Fruit fly (Drosophila melanogaster) whole organism, embryonic: ENCODE measurements around the gene PAN3.
A peak's percentile ranks its signal among the peaks of the same experiment; 100 is the strongest.

Experiments used
- ATbp ChIP-seq: fragments of 200-800 bp; sonication (Bioruptor generic); optimal IDR thresholded peaks from 2 replicates; lab custom pipeline; 2017; ENCODE audit warnings: missing biosample characterization, mild to moderate bottlenecking, missing genetic modification characterization, missing genetic modification reagents
- Asciz ChIP-seq: fragments of 200-800 bp; sonication (Bioruptor generic); optimal IDR thresholded peaks from 2 replicates; lab custom pipeline; 2017; ENCODE audit warnings: missing biosample characterization, mild to moderate bottlenecking, missing genetic modification characterization, missing genetic modification reagents
- Atf-2 ChIP-seq: fragments of 200-800 bp; sonication (Bioruptor generic); optimal IDR thresholded peaks from 2 replicates; lab custom pipeline; 2016; ENCODE audit warnings: missing biosample characterization, missing genetic modification characterization
- BtbVII ChIP-seq: fragments of 200-800 bp; sonication (Bioruptor generic); optimal IDR thresholded peaks from 3 replicates; lab custom pipeline; 2017; ENCODE audit warnings: missing biosample characterization, mild to moderate bottlenecking, missing genetic modification characterization
- CG10565 ChIP-seq: fragments of 200-800 bp; sonication (Bioruptor generic); optimal IDR thresholded peaks from 3 replicates; lab custom pipeline; 2016; ENCODE audit warnings: missing biosample characterization, mild to moderate bottlenecking, missing genetic modification characterization
- CG10654 ChIP-seq: fragments of 200-800 bp; sonication (Bioruptor generic); optimal IDR thresholded peaks from 2 replicates; lab custom pipeline; 2016; ENCODE audit warnings: missing biosample characterization, missing genetic modification characterization
- CG10959 ChIP-seq: fragments of 200-800 bp; sonication (Bioruptor generic); IDR thresholded peaks from 2 replicates; pipeline ENCODE4 v1.3.6; 2022; ENCODE audit warnings: missing biosample characterization, missing genetic modification characterization
- CG12236 ChIP-seq: fragments of 200-800 bp; sonication (Bioruptor generic); optimal IDR thresholded peaks from 2 replicates; lab custom pipeline; 2016; ENCODE audit warnings: missing biosample characterization, missing genetic modification characterization
- CG1233 ChIP-seq: fragments of 200-800 bp; sonication (Bioruptor generic); optimal IDR thresholded peaks from 4 replicates; lab custom pipeline; 2018; ENCODE audit warnings: missing biosample characterization, mild to moderate bottlenecking, missing genetic modification characterization
- CG12659 ChIP-seq: fragments of 200-800 bp; sonication (Bioruptor generic); optimal IDR thresholded peaks from 3 replicates; lab custom pipeline; 2017; ENCODE audit warnings: mild to moderate bottlenecking, missing biosample characterization, missing genetic modification reagents, missing genetic modification characterization
- CG12744 ChIP-seq: fragments of 200-800 bp; sonication (Bioruptor generic); optimal IDR thresholded peaks from 2 replicates; lab custom pipeline; 2016; ENCODE audit warnings: missing biosample characterization, missing genetic modification characterization
- CG16779 ChIP-seq: fragments of 200-800 bp; sonication (Bioruptor generic); IDR thresholded peaks from 2 replicates; pipeline ENCODE4 v1.3.6; 2022; ENCODE audit warnings: missing biosample characterization, missing genetic modification characterization
- CG17186 ChIP-seq: fragments of 200-800 bp; sonication (Bioruptor generic); optimal IDR thresholded peaks from 3 replicates; lab custom pipeline; 2017; ENCODE audit warnings: missing biosample characterization, missing genetic modification reagents, missing genetic modification characterization
- CG1832 ChIP-seq: fragments of 200-800 bp; sonication (Bioruptor generic); optimal IDR thresholded peaks from 2 replicates; lab custom pipeline; 2017; ENCODE audit warnings: missing biosample characterization, mild to moderate bottlenecking, missing genetic modification characterization, inconsistent platforms
- CG2889 ChIP-seq: fragments of 200-800 bp; sonication (Bioruptor generic); IDR thresholded peaks from 3 replicates; pipeline ENCODE4 v1.3.6; 2022; ENCODE audit warnings: missing biosample characterization, missing genetic modification characterization
- CG4404 ChIP-seq: fragments of 200-800 bp; sonication (Bioruptor generic); IDR thresholded peaks from 2 replicates; pipeline ENCODE4 v1.3.6; 2022; ENCODE audit warnings: missing biosample characterization, missing genetic modification characterization
- CG5245 ChIP-seq: fragments of 200-800 bp; sonication (Bioruptor generic); optimal IDR thresholded peaks from 3 replicates; lab custom pipeline; 2016; ENCODE audit warnings: missing biosample characterization, missing genetic modification characterization
- CG6175 ChIP-seq: fragments of 200-800 bp; sonication (Bioruptor generic); IDR thresholded peaks from 3 replicates; pipeline ENCODE4 v1.3.6; 2022; ENCODE audit warnings: missing biosample characterization, missing genetic modification characterization
- CG6654 ChIP-seq: fragments of 200-800 bp; sonication (Bioruptor generic); optimal IDR thresholded peaks from 2 replicates; lab custom pipeline; 2017; ENCODE audit warnings: missing biosample characterization, mild to moderate bottlenecking, missing genetic modification characterization
- CG9437 ChIP-seq: fragments of 200-800 bp; sonication (Bioruptor generic); optimal IDR thresholded peaks from 2 replicates; lab custom pipeline; 2018; ENCODE audit warnings: missing biosample characterization, mild to moderate bottlenecking, missing genetic modification characterization
- Ets65A ChIP-seq: fragments of 200-800 bp; sonication (Bioruptor generic); peaks from one replicate; lab custom pipeline; 2016; ENCODE audit warnings: missing biosample characterization, missing genetic modification characterization
- Fer3 ChIP-seq: fragments of 200-800 bp; sonication (Bioruptor generic); optimal IDR thresholded peaks from 2 replicates; lab custom pipeline; 2018; ENCODE audit warnings: missing biosample characterization, mild to moderate bottlenecking, missing genetic modification characterization, moderate library complexity
- HmgZ ChIP-seq: fragments of 200-800 bp; sonication (Bioruptor generic); optimal IDR thresholded peaks from 2 replicates; lab custom pipeline; 2018; ENCODE audit warnings: missing biosample characterization, mild to moderate bottlenecking, missing genetic modification characterization
- Hmx ChIP-seq: fragments of 200-800 bp; sonication (Bioruptor generic); optimal IDR thresholded peaks from 2 replicates; lab custom pipeline; 2016; ENCODE audit warnings: missing biosample characterization, missing genetic modification characterization
- Hsf ChIP-seq: fragments of 200-800 bp; sonication (Bioruptor generic); optimal IDR thresholded peaks from 3 replicates; lab custom pipeline; 2016; ENCODE audit warnings: missing biosample characterization, missing genetic modification characterization
- Med ChIP-seq: fragments of 200-800 bp; sonication (Bioruptor generic); peaks from one replicate; lab custom pipeline; 2016; ENCODE audit warnings: missing biosample characterization, missing genetic modification characterization, mild to moderate bottlenecking, inconsistent platforms, moderate library complexity
- Opbp ChIP-seq: fragments of 200-800 bp; sonication (Bioruptor generic); IDR thresholded peaks from 3 replicates; pipeline ENCODE4 v1.3.6; 2022; ENCODE audit warnings: missing biosample characterization, missing genetic modification characterization; ENCODE audit not compliant: partially characterized antibody
- PHDP ChIP-seq: fragments of 200-800 bp; sonication (Bioruptor generic); optimal IDR thresholded peaks from 3 replicates; lab custom pipeline; 2018; ENCODE audit warnings: missing biosample characterization, mild to moderate bottlenecking, missing genetic modification characterization, moderate library complexity
- Sin3A ChIP-seq: fragments of >200 bp; optimal IDR thresholded peaks from 2 replicates; lab custom pipeline; 2018
- Sox100B ChIP-seq: fragments of 200-800 bp; sonication (Bioruptor generic); optimal IDR thresholded peaks from 3 replicates; lab custom pipeline; 2018; ENCODE audit warnings: missing biosample characterization, mild to moderate bottlenecking, missing genetic modification characterization
- TFAM ChIP-seq: fragments of 200-800 bp; sonication (Bioruptor generic); optimal IDR thresholded peaks from 2 replicates; lab custom pipeline; 2017; ENCODE audit warnings: missing biosample characterization, missing genetic modification characterization, inconsistent platforms
- ac ChIP-seq: fragments of 200-800 bp; sonication (Bioruptor generic); optimal IDR thresholded peaks from 3 replicates; lab custom pipeline; 2017; ENCODE audit warnings: missing biosample characterization, mild to moderate bottlenecking, missing genetic modification characterization
- bigmax ChIP-seq: fragments of 200-800 bp; sonication (Bioruptor generic); optimal IDR thresholded peaks from 2 replicates; lab custom pipeline; 2018; ENCODE audit warnings: missing biosample characterization, mild to moderate bottlenecking, missing genetic modification characterization
- cg ChIP-seq: fragments of 200-800 bp; sonication (Bioruptor generic); optimal IDR thresholded peaks from 3 replicates; lab custom pipeline; 2019; ENCODE audit warnings: missing biosample characterization, mild to moderate bottlenecking, missing genetic modification characterization, moderate library complexity
- chinmo ChIP-seq: fragments of 200-800 bp; sonication (Bioruptor generic); IDR thresholded peaks from 4 replicates; pipeline ENCODE4 v1.3.6; 2022; ENCODE audit warnings: missing biosample characterization, missing genetic modification characterization; ENCODE audit not compliant: partially characterized antibody
- dmrt11E ChIP-seq: fragments of 200-800 bp; sonication (Bioruptor generic); optimal IDR thresholded peaks from 3 replicates; lab custom pipeline; 2018; ENCODE audit warnings: missing biosample characterization, mild to moderate bottlenecking, missing genetic modification characterization, moderate library complexity
- grn ChIP-seq: fragments of 200-800 bp; sonication (Bioruptor generic); optimal IDR thresholded peaks from 3 replicates; lab custom pipeline; 2017; ENCODE audit warnings: missing biosample characterization, missing genetic modification characterization
- h ChIP-seq: fragments of >200 bp; optimal IDR thresholded peaks from 2 replicates; lab custom pipeline; 2017
- inv ChIP-seq: fragments of 200-800 bp; sonication (Bioruptor generic); IDR thresholded peaks from 2 replicates; pipeline ENCODE4 v1.3.6; 2022; ENCODE audit warnings: missing biosample characterization, missing genetic modification characterization; ENCODE audit not compliant: partially characterized antibody
- klu ChIP-seq: fragments of 200-800 bp; sonication (Bioruptor generic); IDR thresholded peaks from 2 replicates; pipeline ENCODE4 v1.3.6; 2022; ENCODE audit warnings: missing biosample characterization, missing genetic modification characterization
- lilli ChIP-seq: fragments of 200-800 bp; sonication (Bioruptor generic); optimal IDR thresholded peaks from 3 replicates; lab custom pipeline; 2016; ENCODE audit warnings: missing biosample characterization, missing genetic modification characterization
- lov ChIP-seq, 2 experiments: fragments of 200-800 bp in 1 of 2; fragments of >200 bp in 1 of 2; sonication (Bioruptor generic) in 1 of 2; IDR thresholded peaks in 1 of 2; optimal IDR thresholded peaks in 1 of 2; 2 replicates in 1 of 2; 3 replicates in 1 of 2; pipeline versions ENCODE4 v1.3.6 to Lab custom; 2017 to 2022; ENCODE audit warnings: missing biosample characterization in 1 of 2, missing genetic modification characterization in 1 of 2
- pzg ChIP-seq: fragments of 200-800 bp; sonication (Bioruptor generic); optimal IDR thresholded peaks from 3 replicates; lab custom pipeline; 2018; ENCODE audit warnings: missing biosample characterization, mild to moderate bottlenecking, missing genetic modification characterization, moderate library complexity
- salm ChIP-seq: fragments of 200-800 bp; sonication (Bioruptor generic); optimal IDR thresholded peaks from 2 replicates; lab custom pipeline; 2018; ENCODE audit warnings: missing biosample characterization, mild to moderate bottlenecking, missing genetic modification characterization
- sqz ChIP-seq: fragments of 200-800 bp; sonication (Bioruptor generic); optimal IDR thresholded peaks from 3 replicates; lab custom pipeline; 2018; ENCODE audit warnings: missing biosample characterization, mild to moderate bottlenecking, missing genetic modification characterization
- usp ChIP-seq: fragments of >200 bp; optimal IDR thresholded peaks from 2 replicates; lab custom pipeline; 2017; ENCODE audit warnings: missing biosample characterization, missing genetic modification characterization
- wek ChIP-seq: fragments of 200-800 bp; sonication (Bioruptor generic); optimal IDR thresholded peaks from 3 replicates; lab custom pipeline; 2018; ENCODE audit warnings: missing biosample characterization, mild to moderate bottlenecking, missing genetic modification characterization, moderate library complexity
- zen2 ChIP-seq: fragments of 200-800 bp; sonication (Bioruptor generic); IDR thresholded peaks from 3 replicates; pipeline ENCODE4 v1.3.6; 2022; ENCODE audit warnings: missing biosample characterization, missing genetic modification characterization; ENCODE audit not compliant: partially characterized antibody
- zfh1 ChIP-seq: fragments of 200-800 bp; sonication (Bioruptor generic); IDR thresholded peaks from 3 replicates; pipeline ENCODE4 v1.3.6; 2022; ENCODE audit warnings: missing biosample characterization, missing genetic modification characterization

PAN3 gene

dm6 chr3L:3052110-3052871, 18.6 kb upstream of the PAN3 start, which contains the start of gene CG1271 (continued):
- TF ChIP-seq klu (GFP tag; lab: Robert Waterston, UW) = no peak
- peak; percentile 11 for TF ChIP-seq dmrt11E (tag; lab: Kevin White, UChicago)
- TF ChIP-seq Fer3 (tag; lab: Kevin White, UChicago) = peak; percentile 64
- TF ChIP-seq Atf-2 = peak; percentile 52
- TF ChIP-seq CG10565 (GFP tag; lab: Kevin White, UChicago) = no peak
- TF ChIP-seq CG5245 (GFP tag; lab: Kevin White, UChicago) = peak; percentile 51
- peak; percentile 86 for TF ChIP-seq CG17186
- no peak for TF ChIP-seq bigmax (GFP tag; lab: Kevin White, UChicago)
- no peak for TF ChIP-seq CG1832
- no peak for TF ChIP-seq usp
- peak; percentile 44 for TF ChIP-seq CG9437
- peak; percentile 68 for TF ChIP-seq CG10654 (GFP tag; lab: Kevin White, UChicago)
- no peak for TF ChIP-seq TFAM (GFP tag; lab: Kevin White, UChicago)
- TF ChIP-seq lov (optimal IDR thresholded peaks at IDR 0.05; lab: Kevin White, UChicago) = no peak
- no peak for TF ChIP-seq lov (GFP tag; IDR thresholded peaks at IDR 0.05; lab: Robert Waterston, UW)
- TF ChIP-seq PHDP (tag; lab: Kevin White, UChicago) = peak; percentile 42
- no peak for TF ChIP-seq Asciz (GFP tag; lab: Kevin White, UChicago)
- TF ChIP-seq Sox100B (GFP tag; lab: Kevin White, UChicago) = no peak
- TF ChIP-seq wek = no peak
- no peak for TF ChIP-seq salm (tag; lab: Kevin White, UChicago)
- TF ChIP-seq CG12744 = peak; percentile 24
- peak; percentile 46 for TF ChIP-seq CG12236 (GFP tag; lab: Kevin White, UChicago)
- TF ChIP-seq pzg (GFP tag; lab: Kevin White, UChicago) = peak; percentile 88
- TF ChIP-seq zen2 (GFP tag; lab: Robert Waterston, UW) = no peak
- TF ChIP-seq Opbp (GFP tag; lab: Robert Waterston, UW) = no peak; the same call in 2 of the 3 replicates
- TF ChIP-seq ATbp = no peak
- TF ChIP-seq zfh1 (GFP tag; lab: Robert Waterston, UW) = peak; percentile 70
- no peak for TF ChIP-seq CG10959
- TF ChIP-seq Sin3A = peak; percentile 82
- TF ChIP-seq CG2889 (GFP tag; lab: Robert Waterston, UW) = no peak
- TF ChIP-seq Med (GFP tag; lab: Kevin White, UChicago) = peak; percentile 92
- TF ChIP-seq CG4404 (GFP tag; lab: Robert Waterston, UW) = peak; percentile 29; the same call in 1 of the 2 replicates
- peak; percentile 21; the same call in 1 of the 2 replicates for TF ChIP-seq inv (GFP tag; lab: Robert Waterston, UW)
- TF ChIP-seq sqz = no peak
- no peak for TF ChIP-seq Hmx (GFP tag; lab: Kevin White, UChicago)
- 0 out of 4 replicates have a peak, but pooled peaks have one; percentile 60 for TF ChIP-seq chinmo (GFP tag; lab: Robert Waterston, UW)
- no peak for TF ChIP-seq cg
- TF ChIP-seq CG12659 (GFP tag; lab: Kevin White, UChicago) = peak; percentile 56
- no peak for TF ChIP-seq h (lab: Kevin White, UChicago)
- peak; percentile 55 for TF ChIP-seq Hsf
- TF ChIP-seq lilli (GFP tag; lab: Kevin White, UChicago) = peak; percentile 74
- TF ChIP-seq CG6175 = no peak
- TF ChIP-seq Ets65A (GFP tag; lab: Kevin White, UChicago) = peak; percentile 96
- peak; percentile 92 for TF ChIP-seq grn (GFP tag; lab: Kevin White, UChicago)
- no peak for TF ChIP-seq ac (GFP tag; lab: Kevin White, UChicago)
- TF ChIP-seq CG1233 (GFP tag; lab: Kevin White, UChicago) = peak; percentile 51
- TF ChIP-seq HmgZ (tag; lab: Kevin White, UChicago) = peak; percentile 62
- TF ChIP-seq CG6654 (GFP tag; lab: Kevin White, UChicago) = no peak
- no peak for TF ChIP-seq CG16779
- TF ChIP-seq BtbVII (GFP tag; lab: Kevin White, UChicago) = peak; percentile 32
